Worm (Caenorhabditis elegans): Measurements from ENCODE around the gene B0252.5.

Gene B0252.5

ce11 chrII:6901795-6902194 lies 16.9 kb downstream of the B0252.5 start, which contains the start of gene psmd-9:
Gene psmd-9 (plus strand): TSS chrII:6902095.
- TF ChIP-seq Y22D7AL.16 (tag; optimal IDR thresholded peaks at IDR 0.05) (no peak), che-1 (tag; optimal IDR thresholded peaks at IDR 0.05) (no peak), nhr-232 (tag; optimal IDR thresholded peaks at IDR 0.05) (no peak), dmd-4 (tag; optimal IDR thresholded peaks at IDR 0.05; ENCODE audit: borderline replicate concordance) (no peak), unc-42 (tag; optimal IDR thresholded peaks at IDR 0.05) (no peak), pha-2 (tag; optimal IDR thresholded peaks at IDR 0.05) (no peak), lim-6 (tag; optimal IDR thresholded peaks at IDR 0.05) (no peak), tbx-7 (tag; optimal IDR thresholded peaks at IDR 0.05) (no peak), ceh-48 (tag; optimal IDR thresholded peaks at IDR 0.05) (no peak), gmeb-2 (tag; optimal IDR thresholded peaks at IDR 0.05) (no peak), ceh-19 (GFP tag; optimal IDR thresholded peaks at IDR 0.05) (no peak), ets-4 (tag; optimal IDR thresholded peaks at IDR 0.05) (no peak), nhr-11 (tag; optimal IDR thresholded peaks at IDR 0.05) (no peak), lin-11 (tag; optimal IDR thresholded peaks at IDR 0.05) (no peak)

ce11 chrII:6900708-6901107 lies 18.0 kb downstream of the B0252.5 start:
- TF ChIP-seq eyg-1 (tag; optimal IDR thresholded peaks at IDR 0.05) (no peak), syd-9 (tag; optimal IDR thresholded peaks at IDR 0.05) (no peak), lin-11 (tag; optimal IDR thresholded peaks at IDR 0.05) (no peak), fkh-6 (tag; optimal IDR thresholded peaks at IDR 0.05) (no peak), ceh-34 (tag; optimal IDR thresholded peaks at IDR 0.05) (no peak), ceh-6 (GFP tag; optimal IDR thresholded peaks at IDR 0.05) (no peak), rnt-1 (tag; optimal IDR thresholded peaks at IDR 0.05) (no peak), ceh-14 (tag; optimal IDR thresholded peaks at IDR 0.05) (no peak), ceh-31 (tag; optimal IDR thresholded peaks at IDR 0.05) (no peak), nhr-232 (tag; optimal IDR thresholded peaks at IDR 0.05) (no peak), ttx-3 (tag; optimal IDR thresholded peaks at IDR 0.05) (no peak)

ce11 chrII:6898017-6898779 lies 20.5 kb downstream of the B0252.5 start, which contains the start of gene hrpl-1:
Gene hrpl-1 (plus strand): TSS chrII:6898729.
- TF ChIP-seq dmd-4 (tag; optimal IDR thresholded peaks at IDR 0.05; ENCODE audit: borderline replicate concordance) (no peak), elt-4 (tag; optimal IDR thresholded peaks at IDR 0.05) (no peak), fax-1 (tag; optimal IDR thresholded peaks at IDR 0.05) (peak; percentile 28), syd-9 (tag; optimal IDR thresholded peaks at IDR 0.05) (no peak), ceh-34 (tag; optimal IDR thresholded peaks at IDR 0.05) (no peak), ceh-31 (tag; optimal IDR thresholded peaks at IDR 0.05) (no peak), ahr-1 (tag; optimal IDR thresholded peaks at IDR 0.05) (no peak), tbx-2 (tag; optimal IDR thresholded peaks at IDR 0.05) (peak; percentile 46), fkh-10 (GFP tag; optimal IDR thresholded peaks at IDR 0.05) (no peak), lin-11 (tag; optimal IDR thresholded peaks at IDR 0.05) (peak; percentile 1), rnt-1 (tag; optimal IDR thresholded peaks at IDR 0.05) (no peak), ceh-19 (GFP tag; optimal IDR thresholded peaks at IDR 0.05) (no peak), pat-9 (tag; optimal IDR thresholded peaks at IDR 0.05) (no peak), sdc-2 (tag; optimal IDR thresholded peaks at IDR 0.05) (no peak), unc-86 (tag; optimal IDR thresholded peaks at IDR 0.05) (no peak), pha-4 (tag; optimal IDR thresholded peaks at IDR 0.05) (no peak), ttx-3 (tag; optimal IDR thresholded peaks at IDR 0.05) (peak; percentile 1), Y22D7AL.16 (tag; optimal IDR thresholded peaks at IDR 0.05) (no peak), fkh-6 (tag; optimal IDR thresholded peaks at IDR 0.05) (no peak), K02D7.2 (tag; optimal IDR thresholded peaks at IDR 0.05) (no peak), pros-1 (tag; optimal IDR thresholded peaks at IDR 0.05) (no peak), dve-1 (tag; optimal IDR thresholded peaks at IDR 0.05) (no peak), ceh-18 (tag; optimal IDR thresholded peaks at IDR 0.05) (no peak), hlh-15 (tag; optimal IDR thresholded peaks at IDR 0.05) (peak; percentile 22), ets-4 (tag; optimal IDR thresholded peaks at IDR 0.05) (no peak), K09A11.1 (tag; optimal IDR thresholded peaks at IDR 0.05; ENCODE audit: insufficient read depth) (peak; percentile 5), hlh-30 (tag; optimal IDR thresholded peaks at IDR 0.05; ENCODE audit: insufficient read depth) (no peak), ztf-16 (tag; optimal IDR thresholded peaks at IDR 0.05) (peak; percentile 3), ref-2 (tag; optimal IDR thresholded peaks at IDR 0.05) (no peak), F13H6.1 (tag; optimal IDR thresholded peaks at IDR 0.05) (no peak), unc-3 (GFP tag; conservative IDR thresholded peaks at IDR 0.05) (no peak), unc-3 (tag; optimal IDR thresholded peaks at IDR 0.05) (no peak), lim-6 (tag; optimal IDR thresholded peaks at IDR 0.05) (no peak), npax-4 (tag; optimal IDR thresholded peaks at IDR 0.05) (peak; percentile 27), C08G9.2 (tag; optimal IDR thresholded peaks at IDR 0.05) (peak; percentile 19), tbx-7 (tag; optimal IDR thresholded peaks at IDR 0.05) (no peak), ceh-48 (tag; optimal IDR thresholded peaks at IDR 0.05) (no peak), unc-42 (tag; optimal IDR thresholded peaks at IDR 0.05) (no peak)

Data from whole organism, late embryonic.